Fruit fly (Drosophila melanogaster) whole organism, embryonic: ENCODE measurements around the gene CG46459.

Source experiments
- BEAF-32 ChIP-seq: fragments of 200-800 bp; sonication (Bioruptor generic); optimal IDR thresholded peaks from 3 replicates; lab custom pipeline; 2017; ENCODE audit warnings: missing biosample characterization, missing genetic modification characterization, mild to moderate bottlenecking, moderate library complexity, missing genetic modification reagents
- CG10321 ChIP-seq: fragments of 200-800 bp; sonication (Bioruptor generic); IDR thresholded peaks from 2 replicates; pipeline ENCODE4 v1.3.6; 2022; ENCODE audit warnings: missing biosample characterization, missing genetic modification characterization
- CG11504 ChIP-seq: fragments of 200-800 bp; sonication (Bioruptor generic); optimal IDR thresholded peaks from 3 replicates; lab custom pipeline; 2019; ENCODE audit warnings: missing biosample characterization, mild to moderate bottlenecking, missing genetic modification characterization, moderate library complexity
- CG12219 ChIP-seq: fragments of 200-800 bp; sonication (Bioruptor generic); optimal IDR thresholded peaks from 3 replicates; lab custom pipeline; 2018; ENCODE audit warnings: missing biosample characterization, mild to moderate bottlenecking, missing genetic modification characterization
- CG13424 ChIP-seq: fragments of 200-800 bp; sonication (Bioruptor generic); optimal IDR thresholded peaks from 2 replicates; lab custom pipeline; 2019; ENCODE audit warnings: missing biosample characterization, mild to moderate bottlenecking, missing genetic modification characterization, moderate library complexity
- CG14860 ChIP-seq: fragments of 200-800 bp; sonication (Bioruptor generic); IDR thresholded peaks from 3 replicates; pipeline ENCODE4 v1.3.6; 2022; ENCODE audit warnings: missing biosample characterization, missing genetic modification characterization; ENCODE audit not compliant: partially characterized antibody
- CG2202 ChIP-seq: fragments of 200-800 bp; sonication (Bioruptor generic); optimal IDR thresholded peaks from 2 replicates; lab custom pipeline; 2018; ENCODE audit warnings: missing biosample characterization, mild to moderate bottlenecking, missing genetic modification characterization
- CG32767 ChIP-seq: fragments of 200-800 bp; sonication (Bioruptor generic); IDR thresholded peaks from 2 replicates; pipeline ENCODE4 v1.3.6; 2022; ENCODE audit warnings: missing biosample characterization, missing genetic modification characterization
- CG34422 ChIP-seq: fragments of 200-800 bp; sonication (Bioruptor generic); IDR thresholded peaks from 3 replicates; pipeline ENCODE4 v1.3.6; 2022; ENCODE audit warnings: missing biosample characterization, missing genetic modification characterization
- CG42726 ChIP-seq: fragments of 200-800 bp; sonication (Bioruptor generic); IDR thresholded peaks from 2 replicates; pipeline ENCODE4 v1.3.6; 2022; ENCODE audit warnings: missing biosample characterization, missing genetic modification characterization; ENCODE audit not compliant: partially characterized antibody
- CG4617 ChIP-seq: fragments of 200-800 bp; sonication (Bioruptor generic); optimal IDR thresholded peaks from 3 replicates; lab custom pipeline; 2016; ENCODE audit warnings: missing biosample characterization, missing genetic modification characterization, borderline replicate concordance
- CG4820 ChIP-seq: fragments of 200-800 bp; sonication (Bioruptor generic); optimal IDR thresholded peaks from 3 replicates; lab custom pipeline; 2016; ENCODE audit warnings: missing biosample characterization, missing genetic modification characterization
- CG7987 ChIP-seq: fragments of 200-800 bp; sonication (Bioruptor generic); optimal IDR thresholded peaks from 2 replicates; lab custom pipeline; 2018; ENCODE audit warnings: missing biosample characterization, mild to moderate bottlenecking, missing genetic modification characterization, moderate library complexity
- CG8944 ChIP-seq: fragments of 200-800 bp; sonication (Bioruptor generic); optimal IDR thresholded peaks from 3 replicates; lab custom pipeline; 2016; ENCODE audit warnings: missing biosample characterization, missing genetic modification characterization
- CG9437 ChIP-seq: fragments of 200-800 bp; sonication (Bioruptor generic); optimal IDR thresholded peaks from 2 replicates; lab custom pipeline; 2018; ENCODE audit warnings: missing biosample characterization, mild to moderate bottlenecking, missing genetic modification characterization
- Ets65A ChIP-seq: fragments of 200-800 bp; sonication (Bioruptor generic); peaks from one replicate; lab custom pipeline; 2016; ENCODE audit warnings: missing biosample characterization, missing genetic modification characterization
- HLHmδ ChIP-seq: fragments of 200-800 bp; sonication (Bioruptor generic); optimal IDR thresholded peaks from 2 replicates; lab custom pipeline; 2018; ENCODE audit warnings: missing biosample characterization, mild to moderate bottlenecking, missing genetic modification characterization, moderate library complexity
- Hmx ChIP-seq: fragments of 200-800 bp; sonication (Bioruptor generic); optimal IDR thresholded peaks from 2 replicates; lab custom pipeline; 2016; ENCODE audit warnings: missing biosample characterization, missing genetic modification characterization
- MESR4 ChIP-seq: fragments of 200-800 bp; sonication (Bioruptor generic); optimal IDR thresholded peaks from 2 replicates; lab custom pipeline; 2018; ENCODE audit warnings: missing biosample characterization, mild to moderate bottlenecking, missing genetic modification characterization, moderate library complexity
- Med ChIP-seq: fragments of 200-800 bp; sonication (Bioruptor generic); peaks from one replicate; lab custom pipeline; 2016; ENCODE audit warnings: missing biosample characterization, missing genetic modification characterization, mild to moderate bottlenecking, inconsistent platforms, moderate library complexity
- Meics ChIP-seq: fragments of 200-800 bp; sonication (Bioruptor generic); optimal IDR thresholded peaks from 2 replicates; lab custom pipeline; 2017; ENCODE audit warnings: missing biosample characterization, mild to moderate bottlenecking, missing genetic modification characterization
- NK7.1 ChIP-seq: fragments of 200-800 bp; sonication (Bioruptor generic); optimal IDR thresholded peaks from 3 replicates; lab custom pipeline; 2016; ENCODE audit warnings: missing biosample characterization, missing genetic modification characterization
- Oli ChIP-seq: fragments of 200-800 bp; sonication (Bioruptor generic); optimal IDR thresholded peaks from 2 replicates; lab custom pipeline; 2018; ENCODE audit warnings: missing biosample characterization, mild to moderate bottlenecking, missing genetic modification characterization, moderate library complexity
- Sox100B ChIP-seq: fragments of 200-800 bp; sonication (Bioruptor generic); optimal IDR thresholded peaks from 3 replicates; lab custom pipeline; 2018; ENCODE audit warnings: missing biosample characterization, mild to moderate bottlenecking, missing genetic modification characterization
- al ChIP-seq: fragments of 200-800 bp; sonication (Bioruptor generic); IDR thresholded peaks from 2 replicates; pipeline ENCODE4 v1.3.6; 2022; ENCODE audit warnings: missing biosample characterization, missing genetic modification characterization
- ap ChIP-seq: fragments of 200-800 bp; sonication (Bioruptor generic); IDR thresholded peaks from 2 replicates; pipeline ENCODE4 v1.3.6; 2022; ENCODE audit warnings: missing biosample characterization, missing genetic modification characterization
- ara ChIP-seq: fragments of 200-800 bp; sonication (Bioruptor generic); IDR thresholded peaks from 2 replicates; pipeline ENCODE4 v1.3.6; 2022; ENCODE audit warnings: missing biosample characterization, missing genetic modification characterization
- bab2 ChIP-seq: fragments of 200-800 bp; sonication (Bioruptor generic); optimal IDR thresholded peaks from 2 replicates; lab custom pipeline; 2016; ENCODE audit warnings: missing biosample characterization, missing genetic modification characterization
- bowl ChIP-seq: fragments of 200-800 bp; sonication (Bioruptor generic); IDR thresholded peaks from 2 replicates; pipeline ENCODE4 v1.3.6; 2022; ENCODE audit warnings: missing biosample characterization, missing genetic modification characterization
- cad ChIP-seq: fragments of >200 bp; optimal IDR thresholded peaks from 2 replicates; lab custom pipeline; 2017; ENCODE audit warnings: missing biosample characterization, missing genetic modification characterization
- crc ChIP-seq: fragments of 200-800 bp; sonication (Bioruptor generic); optimal IDR thresholded peaks from 2 replicates; lab custom pipeline; 2016; ENCODE audit warnings: missing biosample characterization, missing genetic modification characterization
- gcm2 ChIP-seq: fragments of 200-800 bp; sonication (Bioruptor generic); optimal IDR thresholded peaks from 2 replicates; lab custom pipeline; 2016; ENCODE audit warnings: missing biosample characterization, missing genetic modification characterization
- gsb ChIP-seq: fragments of 200-800 bp; sonication (Bioruptor generic); IDR thresholded peaks from 2 replicates; pipeline ENCODE4 v1.3.6; 2022; ENCODE audit warnings: missing biosample characterization, missing genetic modification characterization
- gt ChIP-seq: fragments of 200-800 bp; sonication (Bioruptor generic); IDR thresholded peaks from 2 replicates; pipeline ENCODE4 v1.3.6; 2022; ENCODE audit warnings: missing biosample characterization, missing genetic modification characterization
- lola ChIP-seq, 3 experiments: fragments of >200 bp in 2 of 3; fragments of 200-800 bp in 1 of 3; sonication (Bioruptor generic) in 1 of 3; optimal IDR thresholded peaks; 2 replicates each; lab custom pipeline; 2017 to 2019; ENCODE audit warnings: missing biosample characterization in 3 of 3, missing genetic modification characterization in 3 of 3, mild to moderate bottlenecking in 1 of 3, moderate library complexity in 1 of 3
- lov ChIP-seq, 2 experiments: fragments of 200-800 bp in 1 of 2; fragments of >200 bp in 1 of 2; sonication (Bioruptor generic) in 1 of 2; IDR thresholded peaks in 1 of 2; optimal IDR thresholded peaks in 1 of 2; 2 replicates in 1 of 2; 3 replicates in 1 of 2; pipeline versions ENCODE4 v1.3.6 to Lab custom; 2017 to 2022; ENCODE audit warnings: missing biosample characterization in 1 of 2, missing genetic modification characterization in 1 of 2
- org-1 ChIP-seq: fragments of 200-800 bp; sonication (Bioruptor generic); optimal IDR thresholded peaks from 2 replicates; lab custom pipeline; 2017; ENCODE audit warnings: missing biosample characterization, missing genetic modification characterization
- rib ChIP-seq: fragments of 200-800 bp; sonication (Bioruptor generic); IDR thresholded peaks from 2 replicates; pipeline ENCODE4 v1.3.6; 2022; ENCODE audit warnings: missing biosample characterization, missing genetic modification characterization
- ro ChIP-seq: fragments of 200-800 bp; sonication (Bioruptor generic); IDR thresholded peaks from 2 replicates; pipeline ENCODE4 v1.3.6; 2022; ENCODE audit warnings: missing biosample characterization, missing genetic modification characterization
- row ChIP-seq: fragments of 200-800 bp; sonication (Bioruptor generic); IDR thresholded peaks from 3 replicates; pipeline ENCODE4 v1.3.6; 2022; ENCODE audit warnings: missing biosample characterization, missing genetic modification characterization
- schlank ChIP-seq: fragments of 200-800 bp; sonication (Bioruptor generic); optimal IDR thresholded peaks from 2 replicates; lab custom pipeline; 2018; ENCODE audit warnings: missing biosample characterization, mild to moderate bottlenecking, missing genetic modification characterization
- sima ChIP-seq: fragments of 200-800 bp; sonication (Bioruptor generic); optimal IDR thresholded peaks from 2 replicates; lab custom pipeline; 2016; ENCODE audit warnings: missing biosample characterization, missing genetic modification characterization
- tup ChIP-seq: fragments of 200-800 bp; sonication (Bioruptor generic); optimal IDR thresholded peaks from 2 replicates; lab custom pipeline; 2016; ENCODE audit warnings: missing biosample characterization, mild to moderate bottlenecking, missing genetic modification characterization, moderate library complexity
- twi ChIP-seq: fragments of 200-800 bp; optimal IDR thresholded peaks from 2 replicates; lab custom pipeline; 2019; ENCODE audit warnings: missing biosample characterization, mild to moderate bottlenecking, missing genetic modification characterization, moderate library complexity
- unpg ChIP-seq: fragments of 200-800 bp; sonication (Bioruptor generic); optimal IDR thresholded peaks from 3 replicates; lab custom pipeline; 2018; ENCODE audit warnings: missing biosample characterization, mild to moderate bottlenecking, missing genetic modification characterization, moderate library complexity
- yki ChIP-seq: fragments of >200 bp; optimal IDR thresholded peaks from 3 replicates; lab custom pipeline; 2018
- zen ChIP-seq: fragments of 200-800 bp; sonication (Bioruptor generic); optimal IDR thresholded peaks from 3 replicates; lab custom pipeline; 2018; ENCODE audit warnings: missing biosample characterization, mild to moderate bottlenecking, missing genetic modification characterization, moderate library complexity
- zf30C ChIP-seq: fragments of 200-800 bp; sonication (Bioruptor generic); optimal IDR thresholded peaks from 3 replicates; lab custom pipeline; 2018; ENCODE audit warnings: missing biosample characterization, mild to moderate bottlenecking, missing genetic modification characterization
- zfh1 ChIP-seq: fragments of 200-800 bp; sonication (Bioruptor generic); IDR thresholded peaks from 3 replicates; pipeline ENCODE4 v1.3.6; 2022; ENCODE audit warnings: missing biosample characterization, missing genetic modification characterization
- zfh2 ChIP-seq: fragments of 200-800 bp; sonication (Bioruptor generic); optimal IDR thresholded peaks from 2 replicates; lab custom pipeline; 2016; ENCODE audit warnings: missing biosample characterization, missing genetic modification characterization

Gene CG46459

DNA sequence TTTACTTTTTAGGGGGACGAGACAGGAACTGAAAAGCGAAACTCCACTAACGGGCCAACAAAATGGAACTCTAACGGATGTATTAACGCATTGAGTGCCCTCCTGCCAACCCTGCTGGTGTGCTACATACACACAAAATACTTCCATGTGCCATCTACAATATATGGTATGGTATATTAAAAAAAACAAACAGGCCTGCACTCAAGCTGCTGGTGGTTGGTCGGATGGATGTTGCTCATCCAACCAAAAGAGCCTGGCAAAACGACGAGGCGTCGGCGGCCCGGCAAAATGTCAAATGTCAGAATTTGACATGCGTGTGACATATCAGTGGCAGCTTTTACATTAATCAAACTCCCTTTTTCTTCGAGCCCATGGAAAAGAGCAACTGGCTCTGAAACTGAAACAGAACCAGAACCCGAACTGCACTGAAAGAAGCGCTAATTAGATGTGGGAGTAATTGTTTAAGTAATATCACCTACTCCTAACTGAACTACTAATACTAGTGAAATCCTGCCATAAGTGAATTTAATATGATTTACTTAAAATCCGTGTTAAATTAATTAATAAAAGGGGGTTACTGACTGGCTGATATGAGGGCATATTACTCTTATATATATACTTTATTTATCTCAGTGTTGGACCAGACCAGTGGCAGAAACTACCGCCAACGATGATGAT lies 45.7 kb upstream of the CG46459 start (continued):
- TF ChIP-seq unpg (GFP tag; lab: Kevin White, UChicago) (peak; percentile 52), HLHmδ (GFP tag; lab: Kevin White, UChicago) (no peak), Oli (tag; lab: Kevin White, UChicago) (peak; percentile 1), cad (GFP tag; lab: Kevin White, UChicago) (no peak), tup (peak; percentile 12), CG8944 (GFP tag; lab: Kevin White, UChicago) (no peak), CG14860 (GFP tag; lab: Robert Waterston, UW) (no peak), CG34422 (GFP tag; lab: Robert Waterston, UW) (no peak), zen (tag; lab: Kevin White, UChicago) (peak; percentile 1), schlank (tag; lab: Kevin White, UChicago) (no peak), lola (GFP tag; optimal IDR thresholded peaks at IDR 0.05; lab: Kevin White, UChicago) (peak in 1 of 3 experiments; percentile 66), CG7987 (GFP tag; lab: Kevin White, UChicago) (no peak), rib (GFP tag; lab: Robert Waterston, UW) (no peak), sima (GFP tag; lab: Kevin White, UChicago) (no peak), lov (optimal IDR thresholded peaks at IDR 0.05; lab: Kevin White, UChicago) (no peak), lov (GFP tag; IDR thresholded peaks at IDR 0.05; lab: Robert Waterston, UW) (no peak), row (GFP tag; lab: Robert Waterston, UW) (peak; percentile 36; the same call in 1 of the 3 replicates), ap (GFP tag; lab: Robert Waterston, UW) (no peak), gsb (GFP tag; lab: Robert Waterston, UW) (no peak), zf30C (peak; percentile 70), Hmx (no peak), zfh2 (no peak), zfh1 (GFP tag; lab: Robert Waterston, UW) (peak; percentile 59; the same call in 2 of the 3 replicates), CG10321 (GFP tag; lab: Robert Waterston, UW) (no peak), al (GFP tag; lab: Robert Waterston, UW) (no peak), twi (tag; lab: Kevin White, UChicago) (peak; percentile 82), BEAF-32 (GFP tag; lab: Kevin White, UChicago) (no peak), CG32767 (GFP tag; lab: Robert Waterston, UW) (no peak), CG13424 (peak; percentile 20), CG4617 (GFP tag; lab: Kevin White, UChicago) (no peak), bowl (GFP tag; lab: Robert Waterston, UW) (no peak), Med (GFP tag; lab: Kevin White, UChicago) (peak; percentile 17), CG9437 (GFP tag; lab: Kevin White, UChicago) (no peak), bab2 (GFP tag; lab: Kevin White, UChicago) (no peak), Meics (GFP tag; lab: Kevin White, UChicago) (no peak), gcm2 (GFP tag; lab: Kevin White, UChicago) (no peak), CG2202 (tag; lab: Kevin White, UChicago) (peak; percentile 13), ara (GFP tag; lab: Robert Waterston, UW) (no peak), ro (GFP tag; lab: Robert Waterston, UW) (no peak), CG12219 (GFP tag; lab: Kevin White, UChicago) (no peak), crc (GFP tag; lab: Kevin White, UChicago) (no peak), yki (lab: Kevin White, UChicago) (no peak), Ets65A (GFP tag; lab: Kevin White, UChicago) (no peak), Sox100B (GFP tag; lab: Kevin White, UChicago) (peak; percentile 11), MESR4 (no peak), gt (no peak), CG42726 (GFP tag; lab: Robert Waterston, UW) (no peak), org-1 (GFP tag; lab: Kevin White, UChicago) (no peak), CG4820 (peak; percentile 23), NK7.1 (GFP tag; lab: Kevin White, UChicago) (no peak), CG11504 (tag; lab: Kevin White, UChicago) (peak; percentile 40)
